In genomic region chrX:15709984-15710750, dm6 we compare ENCODE assay signal across 6 fruit fly cellular contexts.
TF ChIP-seq lines count a peak whose summit lies in the region.

Gene CG9281 (minus strand): TSS chrX:15710539.
Gene CG15601 (plus strand): TSS chrX:15710647.

- no peak for TF ChIP-seq CTCF in whole organism, embryonic (GFP tag; optimal IDR thresholded peaks at IDR 0.05; lab: Kevin White, UChicago)

TF ChIP-seq in whole organism, 6 proteins besides CTCF, POLR2A, EP300 and RAD21:
- TF ChIP-seq pan (optimal IDR thresholded peaks at IDR 0.05; lab: Kevin White, UChicago) (no peak), CG8478 (optimal IDR thresholded peaks at IDR 0.05; lab: Kevin White, UChicago) (peak; percentile 52), EcR (GFP tag; optimal IDR thresholded peaks at IDR 0.05; lab: Kevin White, UChicago) (no peak), usp (GFP tag; optimal IDR thresholded peaks at IDR 0.05; lab: Kevin White, UChicago) (no peak)

TF ChIP-seq in whole organism, adult, 20 proteins besides CTCF, POLR2A, EP300 and RAD21 (continues in another document):
- TF ChIP-seq bab1 (GFP tag; optimal IDR thresholded peaks at IDR 0.05; lab: Kevin White, UChicago) (no peak), CG1620 (GFP tag; optimal IDR thresholded peaks at IDR 0.05; lab: Kevin White, UChicago) (no peak), toe (GFP tag; optimal IDR thresholded peaks at IDR 0.05; lab: Kevin White, UChicago) (no peak), kay (GFP tag; lab: Kevin White, UChicago; ENCODE audit: borderline replicate concordance) (no peak), CG11617 (GFP tag; optimal IDR thresholded peaks at IDR 0.05; lab: Kevin White, UChicago) (peak; percentile 16), pad (GFP tag; optimal IDR thresholded peaks at IDR 0.05; lab: Kevin White, UChicago) (peak; percentile 41), CG33017 (tag; optimal IDR thresholded peaks at IDR 0.05; lab: Kevin White, UChicago) (no peak), cic (GFP tag; optimal IDR thresholded peaks at IDR 0.05; lab: Kevin White, UChicago) (peak; percentile 43), Mnt (GFP tag; optimal IDR thresholded peaks at IDR 0.05; lab: Kevin White, UChicago) (peak; percentile 99), CG14711 (tag; optimal IDR thresholded peaks at IDR 0.05; lab: Kevin White, UChicago) (no peak), CG7045 (GFP tag; optimal IDR thresholded peaks at IDR 0.05; lab: Kevin White, UChicago) (no peak), tj (GFP tag; optimal IDR thresholded peaks at IDR 0.05; lab: Kevin White, UChicago) (peak; percentile 83), CG5204 (GFP tag; optimal IDR thresholded peaks at IDR 0.05; lab: Kevin White, UChicago) (no peak), cnc (optimal IDR thresholded peaks at IDR 0.05; lab: Kevin White, UChicago) (no peak), CG12768 (GFP tag; optimal IDR thresholded peaks at IDR 0.05; lab: Kevin White, UChicago) (no peak), ovo (GFP tag; optimal IDR thresholded peaks at IDR 0.05; lab: Kevin White, UChicago) (peak; percentile 99), Crg-1 (GFP tag; optimal IDR thresholded peaks at IDR 0.05; lab: Kevin White, UChicago) (no peak), Hr96 (GFP tag; optimal IDR thresholded peaks at IDR 0.05; lab: Kevin White, UChicago) (no peak)

TF ChIP-seq in whole organism, embryonic, 481 proteins besides CTCF, POLR2A, EP300 and RAD21 (continues in another document):
- TF ChIP-seq Eip74EF (GFP tag; optimal IDR thresholded peaks at IDR 0.05; lab: Kevin White, UChicago) (no peak), HLHmδ (GFP tag; optimal IDR thresholded peaks at IDR 0.05; lab: Kevin White, UChicago) (peak; percentile 64), prd (optimal IDR thresholded peaks at IDR 0.05; lab: Kevin White, UChicago) (no peak), prd (GFP tag; IDR thresholded peaks at IDR 0.05; lab: Robert Waterston, UW) (no peak), NC2α (GFP tag; optimal IDR thresholded peaks at IDR 0.05; lab: Kevin White, UChicago) (no peak), CG18619 (GFP tag; optimal IDR thresholded peaks at IDR 0.05; lab: Kevin White, UChicago) (no peak), Poxn (GFP tag; IDR thresholded peaks at IDR 0.05; lab: Robert Waterston, UW) (no peak), seq (GFP tag; IDR thresholded peaks at IDR 0.05; lab: Robert Waterston, UW) (0 out of 2 replicates have a peak, but pooled peaks have one; percentile 7), zfh2 (GFP tag; optimal IDR thresholded peaks at IDR 0.05; lab: Kevin White, UChicago) (no peak), Bgb (GFP tag; IDR thresholded peaks at IDR 0.05; lab: Robert Waterston, UW; ENCODE audit: partially characterized antibody) (peak; percentile 29; the same call in 1 of the 2 replicates), CG3065 (GFP tag; optimal IDR thresholded peaks at IDR 0.05; lab: Kevin White, UChicago) (no peak), CG15601 (tag; optimal IDR thresholded peaks at IDR 0.05; lab: Kevin White, UChicago) (peak; percentile 63), MTF-1 (GFP tag; optimal IDR thresholded peaks at IDR 0.05; lab: Kevin White, UChicago; ENCODE audit: borderline replicate concordance) (peak; percentile 16), CG11456 (GFP tag; IDR thresholded peaks at IDR 0.05; lab: Robert Waterston, UW) (0 out of 3 replicates have a peak, but pooled peaks have one; percentile 24), CG7271 (tag; optimal IDR thresholded peaks at IDR 0.05; lab: Kevin White, UChicago) (no peak), gro (GFP tag; optimal IDR thresholded peaks at IDR 0.05; lab: Kevin White, UChicago) (no peak), BtbVII (GFP tag; optimal IDR thresholded peaks at IDR 0.05; lab: Kevin White, UChicago) (peak; percentile 2)

TF ChIP-seq in whole organism, prepupa, 60 proteins besides CTCF, POLR2A, EP300 and RAD21:
- TF ChIP-seq CG1621 (tag; optimal IDR thresholded peaks at IDR 0.05; lab: Kevin White, UChicago): peak; percentile 13
- TF ChIP-seq vri (GFP tag; optimal IDR thresholded peaks at IDR 0.05; lab: Kevin White, UChicago): peak; percentile 63
- peak; percentile 44; the same call in 2 of the 3 replicates for TF ChIP-seq eg (GFP tag; IDR thresholded peaks at IDR 0.05; lab: Robert Waterston, UW)
- no peak for TF ChIP-seq CG6792 (GFP tag; optimal IDR thresholded peaks at IDR 0.05; lab: Kevin White, UChicago)
- peak; percentile 24 to 60 for TF ChIP-seq ss (GFP tag; optimal IDR thresholded peaks at IDR 0.05; lab: Kevin White, UChicago)
- no peak for TF ChIP-seq OdsH (GFP tag; optimal IDR thresholded peaks at IDR 0.05; lab: Kevin White, UChicago)
- TF ChIP-seq svp (GFP tag; lab: Kevin White, UChicago): peak; percentile 52
- TF ChIP-seq Sox14 (GFP tag; optimal IDR thresholded peaks at IDR 0.05; lab: Kevin White, UChicago): no peak
- peak; percentile 54 for TF ChIP-seq Eip78C (GFP tag; lab: Kevin White, UChicago)
- no peak for TF ChIP-seq CG34406 (GFP tag; optimal IDR thresholded peaks at IDR 0.05; lab: Kevin White, UChicago)
- no peak for TF ChIP-seq pdm3 (GFP tag; optimal IDR thresholded peaks at IDR 0.05; lab: Kevin White, UChicago)
- TF ChIP-seq Eip93F (GFP tag; optimal IDR thresholded peaks at IDR 0.05; lab: Kevin White, UChicago): no peak
- peak; percentile 55 for TF ChIP-seq CG6854 (GFP tag; optimal IDR thresholded peaks at IDR 0.05; lab: Kevin White, UChicago)

TF ChIP-seq in whole organism, pupa, 21 proteins besides CTCF, POLR2A, EP300 and RAD21:
- TF ChIP-seq D1 (tag; optimal IDR thresholded peaks at IDR 0.05; lab: Kevin White, UChicago): no peak
- peak; percentile 21 for TF ChIP-seq Snoo (tag; optimal IDR thresholded peaks at IDR 0.05; lab: Kevin White, UChicago)
- TF ChIP-seq CG4496 (GFP tag; IDR thresholded peaks at IDR 0.05; lab: Robert Waterston, UW): peak; percentile 27; the same call in 1 of the 3 replicates
TF ChIP-seq in whole organism, pupa: peak in this region for 2.

TF ChIP-seq in whole organism, wandering third instar larva, 38 proteins besides CTCF, POLR2A, EP300 and RAD21:
- TF ChIP-seq sv (GFP tag; optimal IDR thresholded peaks at IDR 0.05; lab: Kevin White, UChicago) (peak; percentile 22), HLH106 (tag; optimal IDR thresholded peaks at IDR 0.05; lab: Kevin White, UChicago) (peak; percentile 3), CG32264 (GFP tag; optimal IDR thresholded peaks at IDR 0.05; lab: Kevin White, UChicago) (no peak), Rel (GFP tag; optimal IDR thresholded peaks at IDR 0.05; lab: Kevin White, UChicago) (no peak), Rel (tag; optimal IDR thresholded peaks at IDR 0.05; lab: Kevin White, UChicago) (peak; percentile 8), Sp1 (GFP tag; optimal IDR thresholded peaks at IDR 0.05; lab: Kevin White, UChicago) (peak; percentile 30), Hnf4 (GFP tag; optimal IDR thresholded peaks at IDR 0.05; lab: Kevin White, UChicago) (no peak), dmrt93B (GFP tag; optimal IDR thresholded peaks at IDR 0.05; lab: Kevin White, UChicago) (no peak), N (GFP tag; optimal IDR thresholded peaks at IDR 0.05; lab: Kevin White, UChicago) (peak; percentile 22)
